Fruit fly (Drosophila melanogaster) whole organism, embryonic: ENCODE data around the gene AP-1sigma.
A peak's percentile ranks its signal among the peaks of the same experiment; 100 is the strongest.

ENCODE experiments used
- CG31365 ChIP-seq: fragments of 200-800 bp; sonication (Bioruptor generic); optimal IDR thresholded peaks from 2 replicates; lab custom pipeline; 2018; ENCODE audit warnings: missing biosample characterization, mild to moderate bottlenecking, missing genetic modification characterization
- CG6791 ChIP-seq: fragments of 200-800 bp; sonication (Bioruptor generic); IDR thresholded peaks from 3 replicates; pipeline ENCODE4 v1.3.6; 2022; ENCODE audit warnings: missing biosample characterization, missing genetic modification characterization; ENCODE audit not compliant: partially characterized antibody
- cwo ChIP-seq: fragments of 200-800 bp; sonication (Bioruptor generic); optimal IDR thresholded peaks from 3 replicates; lab custom pipeline; 2017; ENCODE audit warnings: missing biosample characterization, missing genetic modification characterization, mild to moderate bottlenecking, moderate library complexity, missing genetic modification reagents
- fd96Cb ChIP-seq: fragments of 200-800 bp; sonication (Bioruptor generic); optimal IDR thresholded peaks from 2 replicates; lab custom pipeline; 2018; ENCODE audit warnings: missing biosample characterization, mild to moderate bottlenecking, missing genetic modification characterization, moderate library complexity
- pros ChIP-seq: fragments of 200-800 bp; sonication (Bioruptor generic); optimal IDR thresholded peaks from 3 replicates; lab custom pipeline; 2019; ENCODE audit warnings: missing biosample characterization, mild to moderate bottlenecking, missing genetic modification characterization, moderate library complexity
- trem ChIP-seq: fragments of 200-800 bp; optimal IDR thresholded peaks from 3 replicates; lab custom pipeline; 2019; ENCODE audit warnings: missing biosample characterization, mild to moderate bottlenecking, missing genetic modification characterization, moderate library complexity

DNA sequence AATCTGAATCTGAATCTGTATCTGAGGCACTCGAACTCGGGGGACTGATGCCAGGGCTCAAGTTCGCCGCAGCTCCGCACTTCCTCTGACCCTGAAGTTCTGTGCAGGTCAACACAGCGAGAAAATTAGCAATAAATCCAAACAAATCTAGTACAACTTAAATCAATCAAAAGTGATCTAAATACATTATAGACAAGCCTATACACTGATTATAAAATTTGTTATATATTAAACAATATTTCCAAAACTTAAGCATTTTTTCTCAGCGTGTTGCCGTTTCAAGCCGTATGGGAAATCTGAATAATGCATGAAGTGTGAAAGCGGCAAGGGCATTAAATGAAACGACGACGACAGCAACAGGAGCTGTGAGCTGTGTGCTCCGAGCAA is 43.4 kb upstream of the AP-1sigma start:
- peak; percentile 23 for TF ChIP-seq fd96Cb (tag; lab: Kevin White, UChicago)
- TF ChIP-seq pros (GFP tag; lab: Kevin White, UChicago): no peak
- TF ChIP-seq CG31365: no peak
- no peak for TF ChIP-seq cwo (GFP tag; lab: Kevin White, UChicago)
- no peak for TF ChIP-seq trem (tag; lab: Kevin White, UChicago)
- TF ChIP-seq CG6791 (GFP tag; lab: Robert Waterston, UW): no peak
